Fruit fly (Drosophila melanogaster) whole organism, embryonic: ENCODE measurements around the gene Gycalpha99B.
A peak's percentile ranks its signal among the peaks of the same experiment; 100 is the strongest.

ENCODE experiments used
- Abd-B ChIP-seq: fragments of 200-800 bp; sonication (Bioruptor generic); optimal IDR thresholded peaks from 2 replicates; lab custom pipeline; 2018; ENCODE audit warnings: missing biosample characterization, mild to moderate bottlenecking, missing genetic modification characterization, moderate library complexity
- CG10654 ChIP-seq: fragments of 200-800 bp; sonication (Bioruptor generic); optimal IDR thresholded peaks from 2 replicates; lab custom pipeline; 2016; ENCODE audit warnings: missing biosample characterization, missing genetic modification characterization
- CG13287 ChIP-seq: fragments of 200-800 bp; sonication (Bioruptor generic); IDR thresholded peaks from 2 replicates; pipeline ENCODE4 v1.3.6; 2022; ENCODE audit warnings: missing biosample characterization, missing genetic modification characterization; ENCODE audit not compliant: partially characterized antibody
- CG13296 ChIP-seq: fragments of 200-800 bp; sonication (Bioruptor generic); optimal IDR thresholded peaks from 3 replicates; lab custom pipeline; 2018; ENCODE audit warnings: missing biosample characterization, mild to moderate bottlenecking, missing genetic modification characterization
- CG13894 ChIP-seq: fragments of 200-800 bp; sonication (Bioruptor generic); optimal IDR thresholded peaks from 3 replicates; lab custom pipeline; 2018; ENCODE audit warnings: missing biosample characterization, mild to moderate bottlenecking, missing genetic modification characterization, moderate library complexity
- CG14667 ChIP-seq: fragments of 200-800 bp; sonication (Bioruptor generic); IDR thresholded peaks from 2 replicates; pipeline ENCODE4 v1.3.6; 2022; ENCODE audit warnings: missing biosample characterization, missing genetic modification characterization
- CG15011 ChIP-seq: fragments of 200-800 bp; sonication (Bioruptor generic); optimal IDR thresholded peaks from 3 replicates; lab custom pipeline; 2018; ENCODE audit warnings: missing biosample characterization, mild to moderate bottlenecking, missing genetic modification characterization
- CG15601 ChIP-seq: fragments of 200-800 bp; sonication (Bioruptor generic); optimal IDR thresholded peaks from 3 replicates; lab custom pipeline; 2019; ENCODE audit warnings: missing biosample characterization, mild to moderate bottlenecking, missing genetic modification characterization, moderate library complexity
- CG17359 ChIP-seq: fragments of 200-800 bp; sonication (Bioruptor generic); optimal IDR thresholded peaks from 3 replicates; lab custom pipeline; 2018; ENCODE audit warnings: missing biosample characterization, mild to moderate bottlenecking, missing genetic modification characterization, moderate library complexity
- CG17829 ChIP-seq: fragments of 200-800 bp; optimal IDR thresholded peaks from 2 replicates; lab custom pipeline; 2019; ENCODE audit warnings: missing biosample characterization, mild to moderate bottlenecking, missing genetic modification characterization, moderate library complexity
- CG17912 ChIP-seq: fragments of 200-800 bp; sonication (Bioruptor generic); optimal IDR thresholded peaks from 2 replicates; lab custom pipeline; 2018; ENCODE audit warnings: missing biosample characterization, mild to moderate bottlenecking, missing genetic modification characterization
- CG34422 ChIP-seq: fragments of 200-800 bp; sonication (Bioruptor generic); IDR thresholded peaks from 3 replicates; pipeline ENCODE4 v1.3.6; 2022; ENCODE audit warnings: missing biosample characterization, missing genetic modification characterization
- CG3838 ChIP-seq: fragments of 200-800 bp; sonication (Bioruptor generic); optimal IDR thresholded peaks from 3 replicates; lab custom pipeline; 2016; ENCODE audit warnings: missing biosample characterization, missing genetic modification characterization
- CG4282 ChIP-seq: fragments of 200-800 bp; sonication (Bioruptor generic); optimal IDR thresholded peaks from 2 replicates; lab custom pipeline; 2016; ENCODE audit warnings: missing biosample characterization, missing genetic modification characterization
- CG4424 ChIP-seq: fragments of 200-800 bp; sonication (Bioruptor generic); optimal IDR thresholded peaks from 3 replicates; lab custom pipeline; 2016; ENCODE audit warnings: missing biosample characterization, missing genetic modification characterization
- CG6791 ChIP-seq: fragments of 200-800 bp; sonication (Bioruptor generic); IDR thresholded peaks from 3 replicates; pipeline ENCODE4 v1.3.6; 2022; ENCODE audit warnings: missing biosample characterization, missing genetic modification characterization; ENCODE audit not compliant: partially characterized antibody
- CG9817 ChIP-seq: fragments of 200-800 bp; sonication (Bioruptor generic); optimal IDR thresholded peaks from 2 replicates; lab custom pipeline; 2018; ENCODE audit warnings: missing biosample characterization, mild to moderate bottlenecking, missing genetic modification characterization, moderate library complexity
- CoRest ChIP-seq: fragments of 200-800 bp; sonication (Bioruptor generic); optimal IDR thresholded peaks from 3 replicates; lab custom pipeline; 2018; ENCODE audit warnings: missing biosample characterization, mild to moderate bottlenecking, missing genetic modification characterization, moderate library complexity
- Dip2 ChIP-seq: fragments of 200-800 bp; sonication (Bioruptor generic); IDR thresholded peaks from 2 replicates; pipeline ENCODE4 v1.3.6; 2022; ENCODE audit warnings: missing biosample characterization, missing genetic modification characterization
- Drgx ChIP-seq: fragments of 200-800 bp; sonication (Bioruptor generic); IDR thresholded peaks from 2 replicates; pipeline ENCODE4 v1.3.6; 2022; ENCODE audit warnings: missing biosample characterization, missing genetic modification characterization
- Eip74EF ChIP-seq, 2 experiments: fragments of 200-800 bp in 1 of 2; fragments of >200 bp in 1 of 2; sonication (Bioruptor generic) in 1 of 2; optimal IDR thresholded peaks; 2 replicates each; lab custom pipeline; 2017 to 2019; ENCODE audit warnings: missing biosample characterization in 2 of 2, missing genetic modification characterization in 2 of 2, mild to moderate bottlenecking in 1 of 2, moderate library complexity in 1 of 2
- Fer2 ChIP-seq: fragments of 200-800 bp; sonication (Bioruptor generic); optimal IDR thresholded peaks from 2 replicates; lab custom pipeline; 2018; ENCODE audit warnings: missing biosample characterization, mild to moderate bottlenecking, missing genetic modification characterization, moderate library complexity
- Gsc ChIP-seq: fragments of 200-800 bp; sonication (Bioruptor generic); IDR thresholded peaks from 2 replicates; pipeline ENCODE4 v1.3.6; 2022; ENCODE audit warnings: missing biosample characterization, missing genetic modification characterization
- Lpt ChIP-seq: fragments of >200 bp; optimal IDR thresholded peaks from 2 replicates; lab custom pipeline; 2018; ENCODE audit warnings: missing biosample characterization, missing genetic modification characterization
- NC2β ChIP-seq: fragments of 200-800 bp; sonication (Bioruptor generic); optimal IDR thresholded peaks from 2 replicates; lab custom pipeline; 2016; ENCODE audit warnings: missing biosample characterization, missing genetic modification characterization
- NK7.1 ChIP-seq: fragments of 200-800 bp; sonication (Bioruptor generic); optimal IDR thresholded peaks from 3 replicates; lab custom pipeline; 2016; ENCODE audit warnings: missing biosample characterization, missing genetic modification characterization
- Nf-YA ChIP-seq: fragments of 200-800 bp; sonication (Bioruptor generic); IDR thresholded peaks from 2 replicates; pipeline ENCODE4 v1.3.6; 2022; ENCODE audit warnings: missing biosample characterization, missing genetic modification characterization
- Side ChIP-seq: fragments of 200-800 bp; sonication (Bioruptor generic); optimal IDR thresholded peaks from 2 replicates; lab custom pipeline; 2016; ENCODE audit warnings: missing biosample characterization, missing genetic modification characterization
- Sox102F ChIP-seq: fragments of 200-800 bp; sonication (Bioruptor generic); optimal IDR thresholded peaks from 2 replicates; lab custom pipeline; 2018; ENCODE audit warnings: missing biosample characterization, mild to moderate bottlenecking, missing genetic modification characterization, moderate library complexity
- Sry-δ ChIP-seq: fragments of 200-800 bp; sonication (Bioruptor generic); optimal IDR thresholded peaks from 2 replicates; lab custom pipeline; 2016; ENCODE audit warnings: missing biosample characterization, missing genetic modification characterization
- bcd ChIP-seq: fragments of 200-800 bp; sonication (Bioruptor generic); optimal IDR thresholded peaks from 2 replicates; lab custom pipeline; 2017; ENCODE audit warnings: missing biosample characterization, mild to moderate bottlenecking, missing genetic modification characterization
- ci ChIP-seq: fragments of 200-800 bp; sonication (Bioruptor generic); IDR thresholded peaks from 3 replicates; pipeline ENCODE4 v1.3.6; 2022; ENCODE audit warnings: missing biosample characterization, missing genetic modification characterization
- corto ChIP-seq: fragments of 200-800 bp; sonication (Bioruptor generic); optimal IDR thresholded peaks from 2 replicates; lab custom pipeline; 2016; ENCODE audit warnings: missing biosample characterization, mild to moderate bottlenecking, missing genetic modification characterization, moderate library complexity
- dan ChIP-seq: fragments of 200-800 bp; sonication (Bioruptor generic); IDR thresholded peaks from 2 replicates; pipeline ENCODE4 v1.3.6; 2022; ENCODE audit warnings: missing biosample characterization, missing genetic modification characterization
- dpn ChIP-seq, 2 experiments: fragments of 200-800 bp; sonication (Bioruptor generic); optimal IDR thresholded peaks; 3 replicates each; lab custom pipeline; 2016; ENCODE audit warnings: missing biosample characterization in 2 of 2, missing genetic modification characterization in 2 of 2
- grau ChIP-seq: fragments of 200-800 bp; optimal IDR thresholded peaks from 3 replicates; lab custom pipeline; 2019; ENCODE audit warnings: missing biosample characterization, mild to moderate bottlenecking, missing genetic modification characterization, moderate library complexity
- hkb ChIP-seq, 2 experiments: fragments of 200-800 bp in 1 of 2; fragments of >200 bp in 1 of 2; sonication (Bioruptor generic) in 1 of 2; IDR thresholded peaks in 1 of 2; optimal IDR thresholded peaks in 1 of 2; 2 replicates each; pipeline versions ENCODE4 v1.3.6 to Lab custom; 2017 to 2022; ENCODE audit warnings: missing biosample characterization in 1 of 2, missing genetic modification characterization in 1 of 2
- jing ChIP-seq: fragments of 200-800 bp; sonication (Bioruptor generic); optimal IDR thresholded peaks from 2 replicates; lab custom pipeline; 2018; ENCODE audit warnings: missing biosample characterization, mild to moderate bottlenecking, missing genetic modification characterization
- lola ChIP-seq, 3 experiments: fragments of >200 bp in 2 of 3; fragments of 200-800 bp in 1 of 3; sonication (Bioruptor generic) in 1 of 3; optimal IDR thresholded peaks; 2 replicates each; lab custom pipeline; 2017 to 2019; ENCODE audit warnings: missing biosample characterization in 3 of 3, missing genetic modification characterization in 3 of 3, mild to moderate bottlenecking in 1 of 3, moderate library complexity in 1 of 3
- maf-S ChIP-seq: fragments of 200-800 bp; sonication (Bioruptor generic); optimal IDR thresholded peaks from 2 replicates; lab custom pipeline; 2016; ENCODE audit warnings: missing biosample characterization, missing genetic modification characterization
- mirr ChIP-seq: fragments of 200-800 bp; sonication (Bioruptor generic); optimal IDR thresholded peaks from 3 replicates; lab custom pipeline; 2018; ENCODE audit warnings: missing biosample characterization, mild to moderate bottlenecking, missing genetic modification characterization
- nmo ChIP-seq: fragments of 200-800 bp; sonication (Bioruptor generic); optimal IDR thresholded peaks from 2 replicates; lab custom pipeline; 2018; ENCODE audit warnings: missing biosample characterization, mild to moderate bottlenecking, missing genetic modification characterization, moderate library complexity
- nom ChIP-seq: fragments of 200-800 bp; sonication (Bioruptor generic); optimal IDR thresholded peaks from 2 replicates; lab custom pipeline; 2017; ENCODE audit warnings: missing biosample characterization, missing genetic modification characterization, mild to moderate bottlenecking, moderate library complexity, missing genetic modification reagents
- org-1 ChIP-seq: fragments of 200-800 bp; sonication (Bioruptor generic); optimal IDR thresholded peaks from 2 replicates; lab custom pipeline; 2017; ENCODE audit warnings: missing biosample characterization, missing genetic modification characterization
- peb ChIP-seq: fragments of 200-800 bp; sonication (Bioruptor generic); IDR thresholded peaks from 2 replicates; pipeline ENCODE4 v1.3.6; 2022; ENCODE audit warnings: missing biosample characterization, missing genetic modification characterization
- pzg ChIP-seq: fragments of 200-800 bp; sonication (Bioruptor generic); optimal IDR thresholded peaks from 3 replicates; lab custom pipeline; 2018; ENCODE audit warnings: missing biosample characterization, mild to moderate bottlenecking, missing genetic modification characterization, moderate library complexity
- scrt ChIP-seq: fragments of 200-800 bp; sonication (Bioruptor generic); optimal IDR thresholded peaks from 2 replicates; lab custom pipeline; 2018; ENCODE audit warnings: missing biosample characterization, mild to moderate bottlenecking, missing genetic modification characterization, moderate library complexity
- sim ChIP-seq: fragments of 200-800 bp; sonication (Bioruptor generic); IDR thresholded peaks from 2 replicates; pipeline ENCODE4 v1.3.6; 2022; ENCODE audit warnings: missing biosample characterization, missing genetic modification characterization
- slp2 ChIP-seq: fragments of 200-800 bp; sonication (Bioruptor generic); optimal IDR thresholded peaks from 2 replicates; lab custom pipeline; 2016; ENCODE audit warnings: missing biosample characterization, missing genetic modification characterization
- sob ChIP-seq: fragments of 200-800 bp; sonication (Bioruptor generic); IDR thresholded peaks from 2 replicates; pipeline ENCODE4 v1.3.6; 2022; ENCODE audit warnings: missing biosample characterization, missing genetic modification characterization

Gene Gycalpha99B

DNA sequence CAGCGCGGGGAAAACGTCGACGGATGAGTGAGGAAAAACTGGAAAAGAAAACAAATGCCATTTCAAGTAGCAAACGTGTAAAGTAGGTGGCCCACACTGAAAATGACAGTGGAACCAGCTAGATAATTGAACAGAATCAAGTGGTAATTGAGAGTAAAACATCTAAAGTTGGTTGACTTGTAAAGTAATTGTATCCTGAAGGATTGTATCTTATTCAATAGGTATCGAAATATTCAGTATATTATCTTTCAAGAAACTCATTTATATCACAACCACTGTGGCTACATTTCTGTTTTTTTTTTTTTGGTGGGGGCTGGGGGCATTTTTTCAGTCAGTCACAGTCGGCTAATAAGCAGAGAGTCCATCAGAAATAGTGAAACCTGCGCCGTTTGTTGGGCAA is 16.9 kb downstream of the Gycalpha99B start (continued):
- TF ChIP-seq CG17912 (GFP tag; lab: Kevin White, UChicago) = no peak
- no peak for TF ChIP-seq CG13894 (tag; lab: Kevin White, UChicago)
- TF ChIP-seq dan (GFP tag; lab: Robert Waterston, UW) = peak; percentile 65; the same call in 1 of the 2 replicates
- TF ChIP-seq jing (GFP tag; lab: Kevin White, UChicago) = no peak
- no peak for TF ChIP-seq NK7.1 (GFP tag; lab: Kevin White, UChicago)
- TF ChIP-seq CG15011 (GFP tag; lab: Kevin White, UChicago) = no peak
- TF ChIP-seq nmo (GFP tag; lab: Kevin White, UChicago) = peak; percentile 69
- TF ChIP-seq CG6791 = no peak
- no peak for TF ChIP-seq CG15601 (tag; lab: Kevin White, UChicago)
- TF ChIP-seq nom (GFP tag; lab: Kevin White, UChicago) = no peak
- TF ChIP-seq hkb (optimal IDR thresholded peaks at IDR 0.05; lab: Kevin White, UChicago) = no peak
- peak; percentile 49 for TF ChIP-seq hkb (GFP tag; IDR thresholded peaks at IDR 0.05; lab: Robert Waterston, UW)
- no peak for TF ChIP-seq CG10654 (GFP tag; lab: Kevin White, UChicago)
- no peak for TF ChIP-seq NC2β
- TF ChIP-seq corto (GFP tag; lab: Kevin White, UChicago) = no peak
- TF ChIP-seq CG13296 (GFP tag; lab: Kevin White, UChicago) = no peak
- TF ChIP-seq CG9817 (tag; lab: Kevin White, UChicago) = no peak
- TF ChIP-seq CG17359 (tag; lab: Kevin White, UChicago) = no peak
- no peak for TF ChIP-seq Dip2 (GFP tag; lab: Robert Waterston, UW)
- TF ChIP-seq Nf-YA (GFP tag; lab: Robert Waterston, UW) = no peak
- TF ChIP-seq dpn (GFP tag; optimal IDR thresholded peaks at IDR 0.05; lab: Kevin White, UChicago) = peak in 1 of 2 experiments; percentile 28
- no peak for TF ChIP-seq scrt (GFP tag; lab: Kevin White, UChicago)
- TF ChIP-seq CoRest (tag; lab: Kevin White, UChicago) = no peak
- peak; percentile 45 for TF ChIP-seq CG4424 (GFP tag; lab: Kevin White, UChicago)
- TF ChIP-seq bcd (GFP tag; lab: Kevin White, UChicago) = no peak
- TF ChIP-seq CG4282 = no peak
- no peak for TF ChIP-seq CG14667 (GFP tag; lab: Robert Waterston, UW)
- no peak for TF ChIP-seq Abd-B
- TF ChIP-seq grau = no peak
- TF ChIP-seq Sry-δ (GFP tag; lab: Kevin White, UChicago) = no peak
- TF ChIP-seq sim (GFP tag; lab: Robert Waterston, UW) = peak; percentile 58; the same call in 1 of the 2 replicates
- no peak for TF ChIP-seq lola (GFP tag; optimal IDR thresholded peaks at IDR 0.05; lab: Kevin White, UChicago)
- peak; percentile 26; the same call in 1 of the 2 replicates for TF ChIP-seq Drgx
- TF ChIP-seq peb (GFP tag; lab: Robert Waterston, UW) = peak; percentile 51
- no peak for TF ChIP-seq pzg
- peak; percentile 34 for TF ChIP-seq Sox102F (GFP tag; lab: Kevin White, UChicago)
- no peak for TF ChIP-seq slp2
- TF ChIP-seq Eip74EF (GFP tag; optimal IDR thresholded peaks at IDR 0.05; lab: Kevin White, UChicago) = peak in 1 of 2 experiments; percentile 13
- TF ChIP-seq org-1 = peak; percentile 3
- no peak for TF ChIP-seq CG3838 (GFP tag; lab: Kevin White, UChicago)
- no peak for TF ChIP-seq mirr
- no peak for TF ChIP-seq Lpt
- TF ChIP-seq CG13287 = no peak
- TF ChIP-seq CG34422 (GFP tag; lab: Robert Waterston, UW) = peak; percentile 7; the same call in 1 of the 3 replicates
- TF ChIP-seq sob (GFP tag; lab: Robert Waterston, UW) = no peak
- peak; percentile 59 for TF ChIP-seq CG17829 (tag; lab: Kevin White, UChicago)
- TF ChIP-seq maf-S (GFP tag; lab: Kevin White, UChicago) = no peak
- peak; percentile 11 for TF ChIP-seq Side (GFP tag; lab: Kevin White, UChicago)
- peak; percentile 48; the same call in 1 of the 3 replicates for TF ChIP-seq ci (GFP tag; lab: Robert Waterston, UW)
- TF ChIP-seq Gsc (GFP tag; lab: Robert Waterston, UW) = peak; percentile 27; the same call in 1 of the 2 replicates
- TF ChIP-seq Fer2 (tag; lab: Kevin White, UChicago) = no peak
